Fruit fly (Drosophila melanogaster): Measurements from ENCODE around the gene Tgi.
A peak's percentile ranks its signal among the peaks of the same experiment; 100 is the strongest.

The Tgi gene

dm6 chr3L:13499932-13500719 lies 13.5 kb downstream of the Tgi start (continued):
- TF ChIP-seq Atf3 (GFP tag; optimal IDR thresholded peaks at IDR 0.05) (no peak), CG17612 (GFP tag; IDR thresholded peaks at IDR 0.05) (no peak)

DNA sequence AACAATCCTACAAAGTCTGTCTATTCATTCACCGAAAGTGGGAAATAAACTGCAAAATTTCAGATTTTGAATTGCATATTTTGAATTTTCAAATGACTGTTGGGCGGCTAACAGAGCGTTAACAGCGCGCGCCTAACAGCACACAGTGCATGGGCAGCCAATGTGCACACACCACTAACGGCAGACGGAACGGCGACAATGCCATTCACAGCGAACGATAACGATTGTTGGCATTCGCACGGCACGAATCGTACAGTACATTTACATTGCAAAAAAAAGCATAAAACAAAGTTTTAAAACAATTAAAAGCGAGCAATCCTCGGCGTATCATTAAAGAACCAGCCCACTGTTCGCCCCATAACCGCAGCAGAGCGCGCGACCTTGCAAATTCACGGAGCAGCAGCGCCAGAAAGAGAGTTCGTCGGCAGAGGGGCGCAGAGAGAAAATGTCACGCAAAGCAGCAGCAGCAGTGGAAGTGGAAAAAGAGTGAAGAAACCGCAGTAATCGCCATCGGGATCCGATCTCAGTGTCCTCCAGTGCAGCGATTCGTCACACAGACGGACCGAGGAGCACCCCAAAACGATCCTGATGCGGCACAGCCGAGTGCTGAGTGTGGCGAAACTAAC lies 16.0 kb downstream of the Tgi start, which contains the start of gene Spt20:
Gene Spt20 (plus strand): TSS at position 224 of the 626 bp plus-strand sequence.
- TF ChIP-seq row (GFP tag; IDR thresholded peaks at IDR 0.05): peak; percentile 20; the same call in 1 of the 3 replicates
- TF ChIP-seq D (optimal IDR thresholded peaks at IDR 0.05): peak; percentile 25
- TF ChIP-seq D (GFP tag; optimal IDR thresholded peaks at IDR 0.05): no peak
- peak; percentile 37 for TF ChIP-seq CG2116 (GFP tag; optimal IDR thresholded peaks at IDR 0.05)
- TF ChIP-seq D19B (GFP tag; optimal IDR thresholded peaks at IDR 0.05): no peak
- TF ChIP-seq gce (GFP tag; IDR thresholded peaks at IDR 0.05): no peak
- peak; percentile 58 for TF ChIP-seq ato (GFP tag; IDR thresholded peaks at IDR 0.05; ENCODE audit: partially characterized antibody)
- TF ChIP-seq bbx (GFP tag; IDR thresholded peaks at IDR 0.05; ENCODE audit: partially characterized antibody): peak; percentile 57; the same call in 1 of the 2 replicates
- TF ChIP-seq Nf-YC (tag; optimal IDR thresholded peaks at IDR 0.05): no peak
- peak; percentile 81 for TF ChIP-seq MBD-R2 (GFP tag; IDR thresholded peaks at IDR 0.05)
- TF ChIP-seq Rfx (GFP tag; IDR thresholded peaks at IDR 0.05): peak; percentile 47
- peak; percentile 76 for TF ChIP-seq crol (GFP tag; IDR thresholded peaks at IDR 0.05)
- TF ChIP-seq CG9797 (GFP tag; optimal IDR thresholded peaks at IDR 0.05): peak; percentile 13
- TF ChIP-seq CG9437 (GFP tag; optimal IDR thresholded peaks at IDR 0.05): no peak
- peak; percentile 63 for TF ChIP-seq BEAF-32 (GFP tag; optimal IDR thresholded peaks at IDR 0.05)
- no peak for TF ChIP-seq CG9215 (GFP tag; IDR thresholded peaks at IDR 0.05)
- peak; percentile 8 for TF ChIP-seq CrebB (tag; optimal IDR thresholded peaks at IDR 0.05)
- TF ChIP-seq CG14860 (GFP tag; IDR thresholded peaks at IDR 0.05; ENCODE audit: partially characterized antibody): 0 out of 3 replicates have a peak, but pooled peaks have one; percentile 36
- TF ChIP-seq ewg (GFP tag; optimal IDR thresholded peaks at IDR 0.05): no peak
- TF ChIP-seq twi (tag; optimal IDR thresholded peaks at IDR 0.05): no peak
- TF ChIP-seq CG18262 (tag; optimal IDR thresholded peaks at IDR 0.05): no peak
- TF ChIP-seq CHES-1-like (GFP tag; optimal IDR thresholded peaks at IDR 0.05): peak; percentile 39
- TF ChIP-seq amos (GFP tag; IDR thresholded peaks at IDR 0.05; ENCODE audit: partially characterized antibody): peak; percentile 52; the same call in 1 of the 2 replicates
- TF ChIP-seq Lhr (GFP tag; optimal IDR thresholded peaks at IDR 0.05): peak; percentile 44
- TF ChIP-seq CTCF (GFP tag; optimal IDR thresholded peaks at IDR 0.05): no peak
- TF ChIP-seq tna (GFP tag; IDR thresholded peaks at IDR 0.05; ENCODE audit: partially characterized antibody): peak; percentile 37; the same call in 1 of the 2 replicates
- peak; percentile 34 for TF ChIP-seq CG7987 (GFP tag; optimal IDR thresholded peaks at IDR 0.05)
- TF ChIP-seq D19A (tag; optimal IDR thresholded peaks at IDR 0.05): no peak
- TF ChIP-seq CG11247 (GFP tag; IDR thresholded peaks at IDR 0.05): no peak
- no peak for TF ChIP-seq CG13894 (tag; optimal IDR thresholded peaks at IDR 0.05)
- TF ChIP-seq tup (GFP tag; optimal IDR thresholded peaks at IDR 0.05): no peak
- TF ChIP-seq phol (tag; optimal IDR thresholded peaks at IDR 0.05): peak; percentile 27
- TF ChIP-seq gfzf (GFP tag; optimal IDR thresholded peaks at IDR 0.05): no peak
- no peak for TF ChIP-seq H2.0 (GFP tag; IDR thresholded peaks at IDR 0.05)
- no peak for TF ChIP-seq sc (optimal IDR thresholded peaks at IDR 0.05)
- no peak for TF ChIP-seq sc (GFP tag; optimal IDR thresholded peaks at IDR 0.05)
- peak; percentile 56; the same call in 1 of the 3 replicates for TF ChIP-seq CG6791 (GFP tag; IDR thresholded peaks at IDR 0.05; ENCODE audit: partially characterized antibody)
- peak; percentile 77 for TF ChIP-seq CG12659 (GFP tag; optimal IDR thresholded peaks at IDR 0.05)
- no peak for TF ChIP-seq B-H2 (GFP tag; optimal IDR thresholded peaks at IDR 0.05)
- TF ChIP-seq Myb (GFP tag; optimal IDR thresholded peaks at IDR 0.05): peak; percentile 92
- no peak for TF ChIP-seq CG31365 (tag; optimal IDR thresholded peaks at IDR 0.05)
- peak; percentile 15; the same call in 1 of the 3 replicates for TF ChIP-seq CG34422 (GFP tag; IDR thresholded peaks at IDR 0.05)
- no peak for TF ChIP-seq nau (GFP tag; optimal IDR thresholded peaks at IDR 0.05)
- TF ChIP-seq Oaz (GFP tag; IDR thresholded peaks at IDR 0.05): no peak
- no peak for TF ChIP-seq Chrac-16 (GFP tag; optimal IDR thresholded peaks at IDR 0.05)
